Fruit fly (Drosophila melanogaster) whole organism: Measurements from ENCODE around the gene CG33098.

Experiments used
- CG8478 ChIP-seq: fragments of >200 bp; optimal IDR thresholded peaks from 2 replicates; lab custom pipeline; 2018; ENCODE audit warnings: inconsistent platforms
- Dll ChIP-seq: fragments of >200 bp; optimal IDR thresholded peaks from 2 replicates; lab custom pipeline; 2017
- EcR ChIP-seq, 2 experiments: fragments of >200 bp; optimal IDR thresholded peaks; 2 replicates each; lab custom pipeline; 2017; ENCODE audit warnings: missing biosample characterization in 2 of 2, missing genetic modification characterization in 2 of 2, missing genetic modification reagents in 2 of 2
- pan ChIP-seq: fragments of >200 bp; optimal IDR thresholded peaks from 2 replicates; lab custom pipeline; 2017
- psq ChIP-seq: fragments of >200 bp; optimal IDR thresholded peaks from 2 replicates; lab custom pipeline; 2017
- usp ChIP-seq: fragments of >200 bp; optimal IDR thresholded peaks from 2 replicates; lab custom pipeline; 2017; ENCODE audit warnings: missing biosample characterization, missing genetic modification characterization, mixed read lengths

The CG33098 gene

DNA sequence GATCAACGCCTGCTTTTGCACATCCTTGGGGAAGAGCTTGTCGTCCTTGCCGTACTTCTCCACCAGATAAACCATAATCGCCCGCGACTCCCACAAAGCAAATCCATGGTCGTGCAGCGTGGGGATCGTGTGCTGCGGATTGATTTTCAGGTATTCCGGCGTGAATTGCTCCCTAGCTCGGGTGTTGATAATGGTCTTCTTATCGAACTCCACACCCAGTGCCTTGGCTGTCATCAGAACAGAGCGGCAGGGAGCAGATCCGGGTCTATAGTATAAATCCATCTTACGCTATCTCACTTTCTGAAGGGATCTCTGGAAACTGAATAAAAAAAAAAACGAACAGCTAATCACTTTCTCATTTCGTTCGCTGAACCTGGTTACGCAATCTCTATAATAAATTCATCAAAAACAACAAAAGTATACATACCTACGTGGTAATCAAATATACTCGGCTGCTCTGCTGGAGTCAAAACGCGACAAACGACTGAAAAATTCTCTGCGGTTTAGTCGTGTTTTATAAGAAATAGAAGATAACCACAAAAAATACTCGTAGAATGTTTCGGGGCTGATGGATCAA is 21.6 kb upstream of the CG33098 start, which contains the start of gene GstD10:
TSS of gene GstD10 (minus strand) at position 472 of the 577 bp plus-strand sequence.
- TF ChIP-seq EcR (GFP tag; optimal IDR thresholded peaks at IDR 0.05; lab: Kevin White, UChicago): no peak
- TF ChIP-seq pan (lab: Kevin White, UChicago): no peak

DNA sequence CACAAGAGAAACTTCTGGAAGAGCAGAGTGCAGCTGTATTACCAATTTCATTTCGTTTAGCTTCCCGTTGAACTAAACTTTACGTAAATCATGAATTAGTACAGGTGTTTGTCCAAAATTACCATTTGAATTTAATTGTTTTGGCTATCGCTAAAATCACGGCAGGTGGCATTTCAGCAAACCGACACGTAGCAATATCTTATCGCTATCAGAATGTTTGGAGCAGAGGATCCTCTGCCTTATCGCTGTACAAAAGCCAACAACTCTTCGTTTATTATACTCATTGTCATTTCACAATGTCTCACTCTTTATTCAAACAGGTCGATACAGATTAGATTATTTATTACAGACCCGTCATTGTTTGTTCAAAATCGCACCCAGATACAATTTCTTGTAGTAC is 21.1 kb upstream of the CG33098 start:
- TF ChIP-seq psq (lab: Kevin White, UChicago) (no peak), usp (GFP tag; lab: Kevin White, UChicago) (no peak), Dll (no peak), CG8478 (lab: Kevin White, UChicago) (no peak), pan (lab: Kevin White, UChicago) (no peak), EcR (GFP tag; optimal IDR thresholded peaks at IDR 0.05; lab: Kevin White, UChicago) (no peak)

DNA sequence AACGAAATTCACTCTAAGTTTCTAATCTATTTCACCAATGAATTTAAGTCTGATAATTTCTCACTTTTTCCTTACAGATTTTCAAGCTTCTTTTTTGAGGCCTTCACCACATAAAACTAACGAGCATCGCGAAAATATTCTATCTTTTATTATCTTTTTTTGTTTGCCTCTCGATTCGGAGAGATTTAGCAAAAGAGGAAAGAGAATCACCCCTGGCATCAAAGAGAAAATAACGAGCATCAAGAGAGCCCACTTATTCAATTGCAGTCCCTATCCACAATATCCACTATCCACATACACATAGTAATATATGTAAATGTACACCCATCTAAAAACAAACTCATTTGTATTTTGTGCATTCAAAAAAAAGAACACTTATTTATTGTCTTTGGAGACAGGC is 19.5 kb upstream of the CG33098 start, which contains the start of gene GstD9:
TSS of gene GstD9 (minus strand) at position 101 of the 400 bp plus-strand sequence.
- TF ChIP-seq Dll (no peak), usp (GFP tag; lab: Kevin White, UChicago) (no peak), EcR (GFP tag; optimal IDR thresholded peaks at IDR 0.05; lab: Kevin White, UChicago) (no peak), CG8478 (lab: Kevin White, UChicago) (no peak), psq (lab: Kevin White, UChicago) (no peak)

DNA sequence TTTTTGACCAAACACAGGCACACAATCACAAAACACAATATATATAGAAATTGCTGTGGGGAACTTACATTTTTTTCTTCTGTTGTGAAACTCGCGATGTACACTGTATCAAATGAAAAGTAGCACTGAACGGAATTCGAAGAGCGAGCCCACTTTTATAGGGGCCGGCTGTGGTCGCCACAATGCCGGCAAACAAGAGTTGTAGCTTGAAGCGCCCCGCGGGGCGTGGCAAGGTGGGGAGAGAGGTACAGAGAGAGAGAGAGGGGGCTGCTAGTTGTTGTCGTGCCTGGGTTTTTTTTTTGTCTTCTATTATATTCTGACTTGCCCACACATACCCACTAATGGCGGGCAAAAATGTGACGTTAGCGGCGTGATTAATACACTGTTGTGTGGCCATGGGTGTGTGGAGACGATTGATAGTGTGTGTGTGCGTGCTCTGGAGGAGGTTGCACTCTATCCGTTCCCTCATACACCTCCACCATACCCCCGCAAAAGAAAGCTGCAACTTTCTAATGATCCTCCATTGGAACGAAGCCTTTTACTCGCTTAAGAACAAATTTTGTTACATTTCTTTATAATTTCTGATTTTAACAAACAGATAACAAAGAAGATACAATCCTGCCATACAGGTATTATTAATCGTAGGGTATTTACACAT is 17.7 kb upstream of the CG33098 start, which contains the start of gene GstD1:
TSS of gene GstD1 (minus strand) at position 134 of the 658 bp plus-strand sequence.
- TF ChIP-seq EcR (GFP tag; optimal IDR thresholded peaks at IDR 0.05; lab: Kevin White, UChicago) (peak in 1 of 2 experiments; percentile 4), pan (lab: Kevin White, UChicago) (no peak)

DNA sequence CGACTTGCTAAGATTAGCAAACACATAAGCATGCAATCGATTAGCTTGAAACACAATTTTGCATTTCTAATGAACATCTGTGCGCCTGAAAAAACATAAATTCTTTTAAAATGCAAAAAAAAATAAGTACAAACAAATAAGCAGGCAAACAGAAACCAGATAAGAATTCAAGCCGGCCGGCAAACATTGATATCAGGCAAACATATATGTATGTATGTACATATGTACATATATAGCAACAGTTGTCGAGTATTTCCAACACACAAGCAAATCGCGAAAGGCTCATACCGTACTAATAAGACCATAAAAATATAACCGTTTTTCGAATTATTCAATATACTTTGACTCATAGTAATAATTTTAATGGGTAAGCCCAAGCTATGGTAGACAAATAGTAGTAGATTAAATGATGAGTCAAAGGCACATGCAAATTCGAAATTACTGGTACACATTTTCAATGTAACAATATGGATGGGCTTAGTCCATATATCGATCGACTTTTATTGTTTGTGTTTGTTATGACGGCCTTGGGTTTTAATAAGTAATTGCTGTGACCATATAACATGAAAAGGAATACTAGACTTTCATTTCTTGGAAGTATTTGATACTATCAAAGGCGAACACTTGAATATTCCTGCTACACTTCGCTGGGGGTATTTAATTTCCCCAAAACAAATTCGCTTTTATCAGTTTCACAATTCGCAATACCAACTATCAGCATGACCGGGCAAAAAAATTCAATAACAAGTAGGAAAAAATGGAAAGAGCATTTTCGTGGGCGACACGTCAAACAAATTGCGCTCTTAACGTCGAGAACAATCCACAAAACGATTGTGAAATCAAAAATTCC is 17.0 kb upstream of the CG33098 start:
- TF ChIP-seq pan (lab: Kevin White, UChicago): no peak
- no peak for TF ChIP-seq Dll
- no peak for TF ChIP-seq EcR (GFP tag; optimal IDR thresholded peaks at IDR 0.05; lab: Kevin White, UChicago)
- no peak for TF ChIP-seq psq (lab: Kevin White, UChicago)
- no peak for TF ChIP-seq usp (GFP tag; lab: Kevin White, UChicago)
- no peak for TF ChIP-seq CG8478 (lab: Kevin White, UChicago)

DNA sequence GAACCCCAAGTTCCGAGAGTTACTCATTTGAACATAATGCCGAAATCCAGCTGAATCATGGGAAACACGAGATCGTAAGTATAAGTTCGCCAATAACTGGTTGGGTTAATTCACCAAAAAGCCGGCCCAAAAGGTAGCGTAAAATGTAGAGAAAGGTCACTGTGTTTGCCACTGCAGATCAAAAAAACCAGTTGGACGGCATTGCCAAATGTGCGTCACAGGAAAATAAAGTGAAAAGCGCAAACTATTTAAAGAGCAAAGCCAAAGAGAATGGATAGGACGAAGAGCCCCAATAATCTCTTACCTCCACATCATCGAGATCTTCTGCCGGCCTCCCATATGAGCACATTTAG is 16.4 kb upstream of the CG33098 start:
- TF ChIP-seq psq (lab: Kevin White, UChicago) (no peak), EcR (GFP tag; optimal IDR thresholded peaks at IDR 0.05; lab: Kevin White, UChicago) (peak in 1 of 2 experiments; percentile 64), CG8478 (lab: Kevin White, UChicago) (no peak), usp (GFP tag; lab: Kevin White, UChicago) (no peak), Dll (no peak), pan (lab: Kevin White, UChicago) (no peak)

DNA sequence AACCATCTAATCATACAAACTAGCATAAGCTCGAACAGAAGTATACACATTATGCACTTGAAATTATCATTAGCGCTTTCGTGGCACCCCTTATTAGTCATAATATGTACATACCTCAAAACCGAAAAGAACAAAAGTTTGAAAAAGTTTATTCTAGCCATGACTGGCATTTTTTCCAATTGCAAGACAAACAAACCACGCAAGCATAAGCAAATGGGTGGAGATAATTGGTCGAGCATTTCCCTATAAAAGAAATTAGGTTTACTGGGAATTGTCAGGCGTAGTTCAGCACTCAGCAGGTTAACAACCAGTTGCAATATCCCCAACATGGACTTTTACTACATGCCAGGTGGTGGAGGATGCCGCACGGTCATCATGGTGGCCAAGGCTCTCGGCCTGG is 15.3 kb upstream of the CG33098 start, which contains the start of gene GstD2:
TSS of gene GstD2 (plus strand) at position 301 of the 400 bp plus-strand sequence.
- no peak for TF ChIP-seq Dll
- no peak for TF ChIP-seq pan (lab: Kevin White, UChicago)
- no peak for TF ChIP-seq EcR (GFP tag; optimal IDR thresholded peaks at IDR 0.05; lab: Kevin White, UChicago)
- no peak for TF ChIP-seq psq (lab: Kevin White, UChicago)
- no peak for TF ChIP-seq usp (GFP tag; lab: Kevin White, UChicago)

DNA sequence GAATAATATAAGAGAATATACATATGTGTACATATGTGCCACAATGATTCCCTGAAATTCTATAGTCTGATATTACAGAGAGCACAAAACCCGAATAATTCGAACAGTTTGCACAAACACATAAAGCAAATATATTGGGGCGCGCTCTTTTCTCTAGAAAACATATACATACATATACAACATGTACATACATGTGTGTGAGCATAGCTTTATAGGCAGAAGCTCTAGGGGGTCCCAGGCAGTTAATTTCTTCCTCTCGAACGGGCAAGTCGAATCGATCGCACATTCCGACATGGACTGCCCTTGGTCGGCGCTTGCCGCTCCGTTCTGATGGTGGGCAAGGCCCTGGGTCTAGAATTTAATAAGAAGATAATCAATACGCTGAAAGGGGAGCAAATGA is 14.2 kb upstream of the CG33098 start, which contains the start of gene GstD3:
TSS of gene GstD3 (plus strand) at position 269 of the 400 bp plus-strand sequence.
- TF ChIP-seq CG8478 (lab: Kevin White, UChicago): no peak
- no peak for TF ChIP-seq EcR (GFP tag; optimal IDR thresholded peaks at IDR 0.05; lab: Kevin White, UChicago)
- TF ChIP-seq psq (lab: Kevin White, UChicago): no peak
- TF ChIP-seq usp (GFP tag; lab: Kevin White, UChicago): no peak
- no peak for TF ChIP-seq Dll
- no peak for TF ChIP-seq pan (lab: Kevin White, UChicago)

DNA sequence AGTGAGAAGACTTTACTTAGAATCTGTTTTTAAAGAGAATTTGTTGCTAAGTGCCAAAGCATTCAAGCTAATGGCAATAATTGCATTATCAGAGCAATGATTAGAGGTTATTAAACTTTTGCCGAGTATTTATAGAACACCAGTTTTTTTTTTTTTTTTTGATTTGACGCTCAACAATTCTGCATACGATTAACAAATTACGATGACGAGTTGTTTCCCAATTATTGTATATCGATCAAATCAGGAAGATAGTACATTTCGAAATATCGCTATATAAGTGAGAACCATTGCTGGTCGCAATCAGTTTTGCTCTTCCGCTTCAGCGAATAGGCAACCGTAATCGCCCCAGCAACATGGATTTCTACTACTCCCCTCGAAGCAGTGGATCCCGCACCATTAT is 13.2 kb upstream of the CG33098 start, which contains the start of gene GstD4:
TSS of gene GstD4 (plus strand) at position 301 of the 400 bp plus-strand sequence.
- no peak for TF ChIP-seq Dll
- TF ChIP-seq pan (lab: Kevin White, UChicago): no peak
- no peak for TF ChIP-seq EcR (GFP tag; optimal IDR thresholded peaks at IDR 0.05; lab: Kevin White, UChicago)
- TF ChIP-seq usp (GFP tag; lab: Kevin White, UChicago): no peak
- no peak for TF ChIP-seq CG8478 (lab: Kevin White, UChicago)
- TF ChIP-seq psq (lab: Kevin White, UChicago): no peak

DNA sequence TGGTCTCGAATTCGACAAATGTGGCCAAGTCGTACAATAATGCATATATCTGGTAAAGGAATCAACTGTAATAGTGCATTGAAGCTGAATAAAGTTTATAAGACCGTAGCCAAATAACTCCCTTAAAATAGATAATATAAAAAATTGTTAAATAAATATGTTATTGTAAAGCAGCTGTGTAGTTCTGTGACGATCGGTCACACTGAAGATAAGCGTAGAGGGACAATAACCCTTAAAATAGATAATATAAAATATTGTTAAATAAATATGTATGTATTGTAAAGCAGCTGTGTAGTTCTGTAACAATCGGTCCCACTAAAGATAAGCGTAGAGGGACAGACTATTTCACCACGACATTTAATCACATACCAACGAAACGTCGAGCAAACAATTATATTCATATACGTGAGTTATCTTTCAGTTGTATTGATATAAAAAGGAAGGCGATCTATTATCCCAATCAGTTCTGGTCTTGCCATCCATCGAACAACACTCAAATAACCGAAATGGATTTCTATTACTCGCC is 11.7 kb upstream of the CG33098 start, which contains the start of gene GstD5:
TSS of gene GstD5 (plus strand) at position 476 of the 526 bp plus-strand sequence.
- TF ChIP-seq psq (lab: Kevin White, UChicago) (no peak), pan (lab: Kevin White, UChicago) (no peak), EcR (GFP tag; optimal IDR thresholded peaks at IDR 0.05; lab: Kevin White, UChicago) (no peak), CG8478 (lab: Kevin White, UChicago) (no peak), Dll (no peak), usp (GFP tag; lab: Kevin White, UChicago) (no peak)

DNA sequence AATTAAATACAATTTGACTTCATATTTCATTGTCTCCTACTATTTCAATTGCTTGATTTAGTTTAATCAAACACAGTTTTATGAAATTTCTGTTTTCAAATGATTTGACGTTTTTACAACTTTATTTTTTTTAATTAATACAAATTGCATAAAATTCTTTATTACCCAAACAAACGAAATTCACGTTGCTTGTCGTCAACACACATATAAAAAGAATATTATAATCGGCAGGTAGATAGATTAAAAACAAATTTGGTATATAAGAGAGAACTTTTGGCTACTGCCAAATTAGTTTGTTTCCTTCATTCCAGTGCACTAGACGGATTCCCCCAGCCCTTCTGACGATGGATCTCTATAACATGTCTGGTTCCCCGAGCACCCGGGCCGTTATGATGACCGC is 10.2 kb upstream of the CG33098 start, which contains the start of gene GstD6:
TSS of gene GstD6 (plus strand) at position 301 of the 400 bp plus-strand sequence.
- TF ChIP-seq EcR (GFP tag; optimal IDR thresholded peaks at IDR 0.05; lab: Kevin White, UChicago): no peak
- TF ChIP-seq pan (lab: Kevin White, UChicago): no peak
- TF ChIP-seq usp (GFP tag; lab: Kevin White, UChicago): no peak
- TF ChIP-seq Dll: no peak
- TF ChIP-seq psq (lab: Kevin White, UChicago): no peak
- TF ChIP-seq CG8478 (lab: Kevin White, UChicago): no peak
